Fruit fly (Drosophila melanogaster) ovary, adult (tissue): ENCODE measurements around the gene CG4115.

ENCODE experiments used
- CG17801 ChIP-seq: fragments of 200-800 bp; optimal IDR thresholded peaks from 2 replicates; lab custom pipeline; 2019; ENCODE audit warnings: missing biosample characterization, mild to moderate bottlenecking, missing genetic modification characterization, moderate library complexity; ENCODE audit not compliant: partially characterized antibody

CG4115 gene

DNA sequence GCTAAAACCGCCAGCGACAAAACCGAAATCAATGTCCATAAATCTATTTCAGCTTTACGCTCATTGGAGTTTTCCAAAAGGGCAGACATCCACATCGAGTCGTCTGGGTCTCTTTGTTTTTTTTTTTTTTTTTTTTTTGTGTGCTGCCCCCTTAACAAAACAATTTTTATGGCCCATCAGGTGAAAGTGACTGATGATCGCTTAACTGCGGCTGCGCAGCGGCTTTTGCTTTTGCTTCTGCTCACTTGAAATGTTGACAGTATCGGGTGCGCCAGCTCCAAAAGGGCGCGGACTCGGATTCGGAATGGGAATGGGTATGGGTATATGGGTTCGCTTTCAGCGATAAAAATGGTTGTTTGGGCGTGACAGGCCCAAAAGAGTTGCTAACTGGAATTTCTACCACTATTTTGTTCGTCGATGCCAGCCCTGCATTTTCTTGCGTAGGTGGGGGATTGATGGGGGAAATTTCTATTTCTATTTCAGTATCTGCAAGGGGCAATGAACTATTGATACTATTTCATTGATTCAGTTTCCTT, 2.2 kb downstream of the CG4115 start:
- TF ChIP-seq CG17801 (GFP tag; lab: Kevin White, UChicago) = no peak

DNA sequence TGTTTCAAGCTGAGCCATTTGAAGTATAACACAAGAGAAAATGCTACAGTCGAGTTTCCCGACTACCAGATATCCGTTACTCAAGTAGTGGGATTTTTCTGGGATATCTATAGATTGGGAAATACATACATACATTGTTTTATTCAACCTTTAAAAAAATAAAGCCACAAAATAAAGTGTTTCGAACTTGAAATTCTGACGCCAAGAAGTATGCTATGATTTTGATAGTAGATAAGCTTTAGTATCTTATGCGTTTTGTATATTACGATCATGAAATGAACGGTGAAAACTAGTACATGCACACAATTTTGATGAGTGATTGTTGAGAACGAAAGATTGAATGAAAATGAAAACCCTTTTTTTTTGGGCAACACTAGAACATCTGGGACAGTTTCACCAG, 3.7 kb downstream of the CG4115 start:
- TF ChIP-seq CG17801 (GFP tag; lab: Kevin White, UChicago) = no peak

DNA sequence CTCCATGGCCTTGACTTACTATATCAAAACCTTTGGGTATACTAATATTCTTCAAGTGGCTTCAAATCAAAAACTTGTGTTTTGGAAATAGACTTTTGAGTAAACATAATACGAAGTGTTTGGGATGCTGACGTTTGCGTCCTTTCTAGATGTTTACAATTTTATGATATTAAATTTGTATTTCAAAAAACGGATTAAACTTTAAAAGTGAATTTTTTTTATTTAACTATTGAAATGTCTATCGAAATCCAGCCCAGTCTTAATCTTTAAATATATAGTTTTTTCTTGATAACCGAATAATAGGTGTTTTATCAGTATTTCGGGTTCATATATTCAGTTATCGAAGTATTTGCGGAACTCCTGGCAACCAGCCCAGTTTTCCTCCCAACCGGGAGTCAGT, 4.8 kb downstream of the CG4115 start, which contains the start of gene Tim17a1:
TSS of gene Tim17a1 (minus strand) at position 101 of the 400 bp plus-strand sequence.
- no peak for TF ChIP-seq CG17801 (GFP tag; lab: Kevin White, UChicago)

DNA sequence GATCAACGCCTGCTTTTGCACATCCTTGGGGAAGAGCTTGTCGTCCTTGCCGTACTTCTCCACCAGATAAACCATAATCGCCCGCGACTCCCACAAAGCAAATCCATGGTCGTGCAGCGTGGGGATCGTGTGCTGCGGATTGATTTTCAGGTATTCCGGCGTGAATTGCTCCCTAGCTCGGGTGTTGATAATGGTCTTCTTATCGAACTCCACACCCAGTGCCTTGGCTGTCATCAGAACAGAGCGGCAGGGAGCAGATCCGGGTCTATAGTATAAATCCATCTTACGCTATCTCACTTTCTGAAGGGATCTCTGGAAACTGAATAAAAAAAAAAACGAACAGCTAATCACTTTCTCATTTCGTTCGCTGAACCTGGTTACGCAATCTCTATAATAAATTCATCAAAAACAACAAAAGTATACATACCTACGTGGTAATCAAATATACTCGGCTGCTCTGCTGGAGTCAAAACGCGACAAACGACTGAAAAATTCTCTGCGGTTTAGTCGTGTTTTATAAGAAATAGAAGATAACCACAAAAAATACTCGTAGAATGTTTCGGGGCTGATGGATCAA, 5.5 kb downstream of the CG4115 start, which contains the start of gene GstD10:
TSS of gene GstD10 (minus strand) at position 472 of the 577 bp plus-strand sequence.
- no peak for TF ChIP-seq CG17801 (GFP tag; lab: Kevin White, UChicago)

DNA sequence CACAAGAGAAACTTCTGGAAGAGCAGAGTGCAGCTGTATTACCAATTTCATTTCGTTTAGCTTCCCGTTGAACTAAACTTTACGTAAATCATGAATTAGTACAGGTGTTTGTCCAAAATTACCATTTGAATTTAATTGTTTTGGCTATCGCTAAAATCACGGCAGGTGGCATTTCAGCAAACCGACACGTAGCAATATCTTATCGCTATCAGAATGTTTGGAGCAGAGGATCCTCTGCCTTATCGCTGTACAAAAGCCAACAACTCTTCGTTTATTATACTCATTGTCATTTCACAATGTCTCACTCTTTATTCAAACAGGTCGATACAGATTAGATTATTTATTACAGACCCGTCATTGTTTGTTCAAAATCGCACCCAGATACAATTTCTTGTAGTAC, 6.1 kb downstream of the CG4115 start:
- no peak for TF ChIP-seq CG17801 (GFP tag; lab: Kevin White, UChicago)

DNA sequence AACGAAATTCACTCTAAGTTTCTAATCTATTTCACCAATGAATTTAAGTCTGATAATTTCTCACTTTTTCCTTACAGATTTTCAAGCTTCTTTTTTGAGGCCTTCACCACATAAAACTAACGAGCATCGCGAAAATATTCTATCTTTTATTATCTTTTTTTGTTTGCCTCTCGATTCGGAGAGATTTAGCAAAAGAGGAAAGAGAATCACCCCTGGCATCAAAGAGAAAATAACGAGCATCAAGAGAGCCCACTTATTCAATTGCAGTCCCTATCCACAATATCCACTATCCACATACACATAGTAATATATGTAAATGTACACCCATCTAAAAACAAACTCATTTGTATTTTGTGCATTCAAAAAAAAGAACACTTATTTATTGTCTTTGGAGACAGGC, 7.7 kb downstream of the CG4115 start, which contains the start of gene GstD9:
TSS of gene GstD9 (minus strand) at position 101 of the 400 bp plus-strand sequence.
- TF ChIP-seq CG17801 (GFP tag; lab: Kevin White, UChicago) = no peak

DNA sequence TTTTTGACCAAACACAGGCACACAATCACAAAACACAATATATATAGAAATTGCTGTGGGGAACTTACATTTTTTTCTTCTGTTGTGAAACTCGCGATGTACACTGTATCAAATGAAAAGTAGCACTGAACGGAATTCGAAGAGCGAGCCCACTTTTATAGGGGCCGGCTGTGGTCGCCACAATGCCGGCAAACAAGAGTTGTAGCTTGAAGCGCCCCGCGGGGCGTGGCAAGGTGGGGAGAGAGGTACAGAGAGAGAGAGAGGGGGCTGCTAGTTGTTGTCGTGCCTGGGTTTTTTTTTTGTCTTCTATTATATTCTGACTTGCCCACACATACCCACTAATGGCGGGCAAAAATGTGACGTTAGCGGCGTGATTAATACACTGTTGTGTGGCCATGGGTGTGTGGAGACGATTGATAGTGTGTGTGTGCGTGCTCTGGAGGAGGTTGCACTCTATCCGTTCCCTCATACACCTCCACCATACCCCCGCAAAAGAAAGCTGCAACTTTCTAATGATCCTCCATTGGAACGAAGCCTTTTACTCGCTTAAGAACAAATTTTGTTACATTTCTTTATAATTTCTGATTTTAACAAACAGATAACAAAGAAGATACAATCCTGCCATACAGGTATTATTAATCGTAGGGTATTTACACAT, 9.5 kb downstream of the CG4115 start, which contains the start of gene GstD1:
TSS of gene GstD1 (minus strand) at position 134 of the 658 bp plus-strand sequence.
- TF ChIP-seq CG17801 (GFP tag; lab: Kevin White, UChicago) = peak; percentile 74

DNA sequence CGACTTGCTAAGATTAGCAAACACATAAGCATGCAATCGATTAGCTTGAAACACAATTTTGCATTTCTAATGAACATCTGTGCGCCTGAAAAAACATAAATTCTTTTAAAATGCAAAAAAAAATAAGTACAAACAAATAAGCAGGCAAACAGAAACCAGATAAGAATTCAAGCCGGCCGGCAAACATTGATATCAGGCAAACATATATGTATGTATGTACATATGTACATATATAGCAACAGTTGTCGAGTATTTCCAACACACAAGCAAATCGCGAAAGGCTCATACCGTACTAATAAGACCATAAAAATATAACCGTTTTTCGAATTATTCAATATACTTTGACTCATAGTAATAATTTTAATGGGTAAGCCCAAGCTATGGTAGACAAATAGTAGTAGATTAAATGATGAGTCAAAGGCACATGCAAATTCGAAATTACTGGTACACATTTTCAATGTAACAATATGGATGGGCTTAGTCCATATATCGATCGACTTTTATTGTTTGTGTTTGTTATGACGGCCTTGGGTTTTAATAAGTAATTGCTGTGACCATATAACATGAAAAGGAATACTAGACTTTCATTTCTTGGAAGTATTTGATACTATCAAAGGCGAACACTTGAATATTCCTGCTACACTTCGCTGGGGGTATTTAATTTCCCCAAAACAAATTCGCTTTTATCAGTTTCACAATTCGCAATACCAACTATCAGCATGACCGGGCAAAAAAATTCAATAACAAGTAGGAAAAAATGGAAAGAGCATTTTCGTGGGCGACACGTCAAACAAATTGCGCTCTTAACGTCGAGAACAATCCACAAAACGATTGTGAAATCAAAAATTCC, 10.2 kb downstream of the CG4115 start:
- no peak for TF ChIP-seq CG17801 (GFP tag; lab: Kevin White, UChicago)

DNA sequence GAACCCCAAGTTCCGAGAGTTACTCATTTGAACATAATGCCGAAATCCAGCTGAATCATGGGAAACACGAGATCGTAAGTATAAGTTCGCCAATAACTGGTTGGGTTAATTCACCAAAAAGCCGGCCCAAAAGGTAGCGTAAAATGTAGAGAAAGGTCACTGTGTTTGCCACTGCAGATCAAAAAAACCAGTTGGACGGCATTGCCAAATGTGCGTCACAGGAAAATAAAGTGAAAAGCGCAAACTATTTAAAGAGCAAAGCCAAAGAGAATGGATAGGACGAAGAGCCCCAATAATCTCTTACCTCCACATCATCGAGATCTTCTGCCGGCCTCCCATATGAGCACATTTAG, 10.8 kb downstream of the CG4115 start:
- no peak for TF ChIP-seq CG17801 (GFP tag; lab: Kevin White, UChicago)

DNA sequence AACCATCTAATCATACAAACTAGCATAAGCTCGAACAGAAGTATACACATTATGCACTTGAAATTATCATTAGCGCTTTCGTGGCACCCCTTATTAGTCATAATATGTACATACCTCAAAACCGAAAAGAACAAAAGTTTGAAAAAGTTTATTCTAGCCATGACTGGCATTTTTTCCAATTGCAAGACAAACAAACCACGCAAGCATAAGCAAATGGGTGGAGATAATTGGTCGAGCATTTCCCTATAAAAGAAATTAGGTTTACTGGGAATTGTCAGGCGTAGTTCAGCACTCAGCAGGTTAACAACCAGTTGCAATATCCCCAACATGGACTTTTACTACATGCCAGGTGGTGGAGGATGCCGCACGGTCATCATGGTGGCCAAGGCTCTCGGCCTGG, 11.9 kb downstream of the CG4115 start, which contains the start of gene GstD2:
TSS of gene GstD2 (plus strand) at position 301 of the 400 bp plus-strand sequence.
- TF ChIP-seq CG17801 (GFP tag; lab: Kevin White, UChicago) = peak; percentile 10

DNA sequence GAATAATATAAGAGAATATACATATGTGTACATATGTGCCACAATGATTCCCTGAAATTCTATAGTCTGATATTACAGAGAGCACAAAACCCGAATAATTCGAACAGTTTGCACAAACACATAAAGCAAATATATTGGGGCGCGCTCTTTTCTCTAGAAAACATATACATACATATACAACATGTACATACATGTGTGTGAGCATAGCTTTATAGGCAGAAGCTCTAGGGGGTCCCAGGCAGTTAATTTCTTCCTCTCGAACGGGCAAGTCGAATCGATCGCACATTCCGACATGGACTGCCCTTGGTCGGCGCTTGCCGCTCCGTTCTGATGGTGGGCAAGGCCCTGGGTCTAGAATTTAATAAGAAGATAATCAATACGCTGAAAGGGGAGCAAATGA, 13.0 kb downstream of the CG4115 start, which contains the start of gene GstD3:
TSS of gene GstD3 (plus strand) at position 269 of the 400 bp plus-strand sequence.
- no peak for TF ChIP-seq CG17801 (GFP tag; lab: Kevin White, UChicago)

DNA sequence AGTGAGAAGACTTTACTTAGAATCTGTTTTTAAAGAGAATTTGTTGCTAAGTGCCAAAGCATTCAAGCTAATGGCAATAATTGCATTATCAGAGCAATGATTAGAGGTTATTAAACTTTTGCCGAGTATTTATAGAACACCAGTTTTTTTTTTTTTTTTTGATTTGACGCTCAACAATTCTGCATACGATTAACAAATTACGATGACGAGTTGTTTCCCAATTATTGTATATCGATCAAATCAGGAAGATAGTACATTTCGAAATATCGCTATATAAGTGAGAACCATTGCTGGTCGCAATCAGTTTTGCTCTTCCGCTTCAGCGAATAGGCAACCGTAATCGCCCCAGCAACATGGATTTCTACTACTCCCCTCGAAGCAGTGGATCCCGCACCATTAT, 14.0 kb downstream of the CG4115 start, which contains the start of gene GstD4:
TSS of gene GstD4 (plus strand) at position 301 of the 400 bp plus-strand sequence.
- TF ChIP-seq CG17801 (GFP tag; lab: Kevin White, UChicago) = no peak

DNA sequence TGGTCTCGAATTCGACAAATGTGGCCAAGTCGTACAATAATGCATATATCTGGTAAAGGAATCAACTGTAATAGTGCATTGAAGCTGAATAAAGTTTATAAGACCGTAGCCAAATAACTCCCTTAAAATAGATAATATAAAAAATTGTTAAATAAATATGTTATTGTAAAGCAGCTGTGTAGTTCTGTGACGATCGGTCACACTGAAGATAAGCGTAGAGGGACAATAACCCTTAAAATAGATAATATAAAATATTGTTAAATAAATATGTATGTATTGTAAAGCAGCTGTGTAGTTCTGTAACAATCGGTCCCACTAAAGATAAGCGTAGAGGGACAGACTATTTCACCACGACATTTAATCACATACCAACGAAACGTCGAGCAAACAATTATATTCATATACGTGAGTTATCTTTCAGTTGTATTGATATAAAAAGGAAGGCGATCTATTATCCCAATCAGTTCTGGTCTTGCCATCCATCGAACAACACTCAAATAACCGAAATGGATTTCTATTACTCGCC, 15.5 kb downstream of the CG4115 start, which contains the start of gene GstD5:
TSS of gene GstD5 (plus strand) at position 476 of the 526 bp plus-strand sequence.
- TF ChIP-seq CG17801 (GFP tag; lab: Kevin White, UChicago) = no peak

DNA sequence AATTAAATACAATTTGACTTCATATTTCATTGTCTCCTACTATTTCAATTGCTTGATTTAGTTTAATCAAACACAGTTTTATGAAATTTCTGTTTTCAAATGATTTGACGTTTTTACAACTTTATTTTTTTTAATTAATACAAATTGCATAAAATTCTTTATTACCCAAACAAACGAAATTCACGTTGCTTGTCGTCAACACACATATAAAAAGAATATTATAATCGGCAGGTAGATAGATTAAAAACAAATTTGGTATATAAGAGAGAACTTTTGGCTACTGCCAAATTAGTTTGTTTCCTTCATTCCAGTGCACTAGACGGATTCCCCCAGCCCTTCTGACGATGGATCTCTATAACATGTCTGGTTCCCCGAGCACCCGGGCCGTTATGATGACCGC, 17.0 kb downstream of the CG4115 start, which contains the start of gene GstD6:
TSS of gene GstD6 (plus strand) at position 301 of the 400 bp plus-strand sequence.
- TF ChIP-seq CG17801 (GFP tag; lab: Kevin White, UChicago) = no peak
